Worm (Caenorhabditis elegans) whole organism, mixed stage, embryonic: ENCODE measurements around the gene odr-4.

Experiments used
- ces-1 ChIP-seq: fragments of 150-350 bp; optimal IDR thresholded peaks from 2 replicates; lab custom pipeline; 2014; ENCODE audit warnings: missing biosample characterization, missing genetic modification reagents, missing genetic modification characterization
- cnd-1 ChIP-seq: fragments of 200-800 bp; sonication (Bioruptor generic); optimal IDR thresholded peaks from 2 replicates; lab custom pipeline; 2018; ENCODE audit warnings: mild to moderate bottlenecking, missing genetic modification characterization, missing compliant biosample characterization
- elt-1 ChIP-seq: sonication (generic microtip); optimal IDR thresholded peaks from 2 replicates; lab custom pipeline; 2017; ENCODE audit warnings: missing genetic modification characterization, mild to moderate bottlenecking, missing compliant biosample characterization, antibody characterized with exemption, moderate library complexity, borderline replicate concordance; ENCODE audit not compliant: insufficient read depth
- nhr-237 ChIP-seq: fragments of 150-350 bp; optimal IDR thresholded peaks from 2 replicates; lab custom pipeline; 2014; ENCODE audit warnings: missing biosample characterization, missing genetic modification characterization
- nhr-28 ChIP-seq: fragments of 150-350 bp; optimal IDR thresholded peaks from 2 replicates; lab custom pipeline; 2014; ENCODE audit warnings: missing biosample characterization, missing genetic modification characterization
- nhr-76 ChIP-seq: sonication (generic microtip); optimal IDR thresholded peaks from 2 replicates; lab custom pipeline; 2017; ENCODE audit warnings: missing biosample characterization, missing genetic modification characterization
- pha-4 ChIP-seq: fragments of 150-350 bp; optimal IDR thresholded peaks from 2 replicates; lab custom pipeline; 2018; ENCODE audit warnings: missing biosample characterization, missing genetic modification reagents, missing genetic modification characterization
- sem-2 ChIP-seq: fragments of 200-800 bp; sonication (Bioruptor generic); optimal IDR thresholded peaks from 2 replicates; lab custom pipeline; 2018; ENCODE audit warnings: mild to moderate bottlenecking, missing genetic modification characterization, missing compliant biosample characterization
- snpc-4 ChIP-seq: fragments of 150-350 bp; optimal IDR thresholded peaks from 2 replicates; lab custom pipeline; 2014; ENCODE audit warnings: missing biosample characterization, missing genetic modification characterization
- unc-62 ChIP-seq: fragments of 150-350 bp; optimal IDR thresholded peaks from 2 replicates; lab custom pipeline; 2014; ENCODE audit warnings: missing biosample characterization, missing genetic modification reagents, missing genetic modification characterization

DNA sequence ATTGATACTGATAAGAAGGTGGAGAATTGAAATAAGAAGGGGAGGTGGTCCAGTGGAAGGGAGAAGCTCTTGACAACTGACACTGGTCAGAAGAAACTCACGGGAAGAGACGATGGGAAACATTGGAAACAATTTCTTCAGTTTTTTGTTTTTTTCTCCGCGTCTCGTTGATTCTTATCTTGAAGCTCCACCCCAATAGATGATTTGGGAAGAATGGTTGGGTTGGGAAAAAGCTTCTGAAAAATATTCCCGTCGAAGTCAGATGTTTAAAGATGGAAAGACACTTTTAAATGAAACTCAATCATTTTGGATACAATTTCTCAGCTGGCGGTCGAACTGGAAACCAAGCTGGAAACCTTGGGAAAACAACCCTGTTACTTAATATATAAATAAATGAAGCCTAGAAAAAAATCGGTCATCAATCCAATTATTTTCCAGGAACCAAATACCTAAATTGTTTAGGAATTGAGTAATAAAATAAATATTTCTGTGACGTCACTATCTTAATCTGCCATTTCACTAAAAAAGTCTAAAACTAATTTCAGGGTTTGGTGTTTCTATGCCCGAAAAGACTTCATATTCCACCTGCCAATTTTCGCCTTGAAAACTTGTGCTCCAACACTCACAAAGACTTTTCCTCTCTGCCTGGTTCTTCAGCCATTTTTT lies at the start of gene odr-4, which contains the start of gene Y102E9.5:
- TF ChIP-seq nhr-76 (no peak), pha-4 (tag; lab: Kevin White, UChicago) (no peak), sem-2 (GFP tag; lab: Kevin White, UChicago) (no peak), nhr-28 (tag; lab: Kevin White, UChicago) (no peak), unc-62 (GFP tag; lab: Kevin White, UChicago) (no peak), cnd-1 (no peak), elt-1 (tag; lab: Kevin White, UChicago) (no peak), nhr-237 (tag; lab: Kevin White, UChicago) (no peak), snpc-4 (tag; lab: Kevin White, UChicago) (no peak), ces-1 (no peak)
